Worm (Caenorhabditis elegans) whole organism, young adult: ENCODE data around the gene M162.5.
A peak's percentile ranks its signal among the peaks of the same experiment; 100 is the strongest.

Experiments
- B0019.2 ChIP-seq: fragments of 200-800 bp; sonication (Bioruptor generic); conservative IDR thresholded peaks from 2 replicates; pipeline ENCODE4 v1.3.6; 2022; ENCODE audit warnings: missing genetic modification reagents, missing genetic modification characterization, missing compliant biosample characterization
- B0336.3 ChIP-seq: fragments of 200-800 bp; sonication (Bioruptor generic); IDR thresholded peaks from 2 replicates; pipeline ENCODE4 v1.3.6; 2022; ENCODE audit warnings: missing genetic modification characterization, missing compliant biosample characterization
- C06A6.2 ChIP-seq: fragments of 200-800 bp; sonication (Bioruptor generic); conservative IDR thresholded peaks from 2 replicates; pipeline ENCODE4 v1.3.6; 2022; ENCODE audit warnings: missing genetic modification characterization, missing compliant biosample characterization
- F37B4.10 ChIP-seq: fragments of 200-800 bp; sonication (Bioruptor generic); IDR thresholded peaks from 2 replicates; pipeline ENCODE4 v1.3.6; 2022; ENCODE audit warnings: missing genetic modification characterization, missing compliant biosample characterization
- F49E8.2 ChIP-seq: sonication (generic microtip); optimal IDR thresholded peaks from 3 replicates; lab custom pipeline; 2017; ENCODE audit warnings: missing genetic modification characterization, mild to moderate bottlenecking, missing compliant biosample characterization, antibody characterized with exemption, moderate library complexity; ENCODE audit not compliant: insufficient read depth
- K11D2.4 ChIP-seq: fragments of 200-800 bp; sonication (Bioruptor generic); IDR thresholded peaks from 2 replicates; pipeline ENCODE4 v1.3.6; 2022; ENCODE audit warnings: missing genetic modification reagents, missing genetic modification characterization, missing compliant biosample characterization
- K12H6.12 ChIP-seq: fragments of 200-800 bp; sonication (Bioruptor generic); optimal IDR thresholded peaks from 2 replicates; lab custom pipeline; 2018; ENCODE audit warnings: mild to moderate bottlenecking, missing genetic modification characterization, missing compliant biosample characterization
- T07F8.4 ChIP-seq: sonication (generic microtip); optimal IDR thresholded peaks from 2 replicates; lab custom pipeline; 2016; ENCODE audit warnings: mild to moderate bottlenecking, missing genetic modification characterization, moderate library complexity, missing compliant biosample characterization
- T26A5.8 ChIP-seq: sonication (generic microtip); optimal IDR thresholded peaks from 2 replicates; lab custom pipeline; 2016; ENCODE audit warnings: missing genetic modification characterization, missing compliant biosample characterization
- Y53G8AR.9 ChIP-seq: fragments of 200-800 bp; sonication (Bioruptor generic); conservative IDR thresholded peaks from 2 replicates; pipeline ENCODE4 v1.3.6; 2022; ENCODE audit warnings: missing genetic modification reagents, missing genetic modification characterization, missing compliant biosample characterization
- Y67H2A.10 ChIP-seq: fragments of 200-800 bp; sonication (Bioruptor generic); conservative IDR thresholded peaks from 2 replicates; pipeline ENCODE4 v1.3.6; 2022; ENCODE audit warnings: missing genetic modification reagents, missing genetic modification characterization, missing compliant biosample characterization
- Y95B8A.8 ChIP-seq: fragments of 200-800 bp; sonication (Bioruptor generic); IDR thresholded peaks from 2 replicates; pipeline ENCODE4 v1.3.6; 2022; ENCODE audit warnings: missing genetic modification reagents, missing genetic modification characterization, missing compliant biosample characterization
- akir-1 ChIP-seq: fragments of 200-800 bp; sonication (Bioruptor generic); optimal IDR thresholded peaks from 2 replicates; lab custom pipeline; 2018; ENCODE audit warnings: mild to moderate bottlenecking, missing genetic modification characterization, moderate library complexity, missing compliant biosample characterization
- aptf-3 ChIP-seq: fragments of 200-800 bp; sonication (Bioruptor generic); IDR thresholded peaks from 2 replicates; pipeline ENCODE4 v1.3.6; 2022; ENCODE audit warnings: missing genetic modification characterization, missing compliant biosample characterization
- ceh-58 ChIP-seq: fragments of 200-800 bp; sonication (Bioruptor generic); IDR thresholded peaks from 2 replicates; pipeline ENCODE4 v1.3.6; 2022; ENCODE audit warnings: missing genetic modification characterization, missing compliant biosample characterization
- ceh-79 ChIP-seq: sonication (generic microtip); optimal IDR thresholded peaks from 2 replicates; lab custom pipeline; 2017; ENCODE audit warnings: mild to moderate bottlenecking, missing genetic modification characterization, missing compliant biosample characterization
- ceh-91 ChIP-seq: fragments of 200-800 bp; sonication (Bioruptor generic); IDR thresholded peaks from 2 replicates; pipeline ENCODE4 v1.3.6; 2022; ENCODE audit warnings: missing genetic modification reagents, missing genetic modification characterization, missing compliant biosample characterization
- egrh-3 ChIP-seq: fragments of 200-800 bp; sonication (Bioruptor generic); IDR thresholded peaks from 2 replicates; pipeline ENCODE4 v1.3.6; 2022; ENCODE audit warnings: missing genetic modification reagents, missing genetic modification characterization, missing compliant biosample characterization
- ekl-4 ChIP-seq: fragments of 200-800 bp; sonication (Bioruptor generic); IDR thresholded peaks from 2 replicates; pipeline ENCODE4 v1.3.6; 2022; ENCODE audit warnings: missing genetic modification reagents, missing genetic modification characterization, missing compliant biosample characterization
- him-1 ChIP-seq: sonication (generic microtip); optimal IDR thresholded peaks from 2 replicates; lab custom pipeline; 2016; ENCODE audit warnings: missing genotype, missing genetic modification reagents, missing genetic modification characterization, missing compliant biosample characterization
- hlh-12 ChIP-seq: sonication (generic microtip); optimal IDR thresholded peaks from 2 replicates; lab custom pipeline; 2016; ENCODE audit warnings: missing genetic modification characterization, missing compliant biosample characterization
- hlh-26 ChIP-seq: fragments of 200-800 bp; sonication (Bioruptor generic); conservative IDR thresholded peaks from 2 replicates; pipeline ENCODE4 v1.3.6; 2022; ENCODE audit warnings: missing genetic modification reagents, missing genetic modification characterization, missing compliant biosample characterization
- hmg-1.2 ChIP-seq: fragments of 200-800 bp; sonication (Bioruptor generic); IDR thresholded peaks from 2 replicates; pipeline ENCODE4 v1.3.6; 2022; ENCODE audit warnings: missing genetic modification reagents, missing genetic modification characterization, missing compliant biosample characterization
- hmg-20 ChIP-seq: fragments of 200-800 bp; sonication (Bioruptor generic); IDR thresholded peaks from 2 replicates; pipeline ENCODE4 v1.3.6; 2022; ENCODE audit warnings: missing genetic modification reagents, missing genetic modification characterization, missing compliant biosample characterization
- hsf-1 ChIP-seq: fragments of 200-800 bp; sonication (Bioruptor generic); IDR thresholded peaks from 2 replicates; pipeline ENCODE4 v1.3.6; 2022; ENCODE audit warnings: missing genetic modification reagents, missing genetic modification characterization, missing compliant biosample characterization
- let-607 ChIP-seq, 2 experiments: fragments of 200-800 bp in 1 of 2; sonication (Bioruptor generic) in 1 of 2; sonication (generic microtip) in 1 of 2; optimal IDR thresholded peaks; 2 replicates each; lab custom pipeline; 2016 to 2018; ENCODE audit warnings: mild to moderate bottlenecking in 2 of 2, missing compliant biosample characterization in 2 of 2, missing genetic modification characterization in 2 of 2, moderate library complexity in 2 of 2, missing genotype in 1 of 2
- lin-26 ChIP-seq: fragments of 200-800 bp; sonication (Bioruptor generic); IDR thresholded peaks from 2 replicates; pipeline ENCODE4 v1.3.6; 2022; ENCODE audit warnings: missing genetic modification reagents, missing genetic modification characterization, missing compliant biosample characterization
- lin-40 ChIP-seq: sonication (generic microtip); optimal IDR thresholded peaks from 2 replicates; lab custom pipeline; 2016; ENCODE audit warnings: missing genetic modification characterization, mild to moderate bottlenecking, missing compliant biosample characterization, missing genotype, missing genetic modification reagents
- madf-8 ChIP-seq: fragments of 200-800 bp; sonication (Bioruptor generic); conservative IDR thresholded peaks from 2 replicates; pipeline ENCODE4 v1.3.6; 2022; ENCODE audit warnings: missing genetic modification reagents, missing genetic modification characterization, missing compliant biosample characterization
- mes-4 ChIP-seq: sonication (generic microtip); optimal IDR thresholded peaks from 2 replicates; lab custom pipeline; 2016; ENCODE audit warnings: missing genotype, missing genetic modification characterization, missing compliant biosample characterization
- mxl-1 ChIP-seq: sonication (generic microtip); optimal IDR thresholded peaks from 2 replicates; lab custom pipeline; 2016; ENCODE audit warnings: missing genetic modification characterization, missing compliant biosample characterization
- nfyb-1 ChIP-seq: fragments of 200-800 bp; sonication (Bioruptor generic); IDR thresholded peaks from 2 replicates; pipeline ENCODE4 v1.3.6; 2022; ENCODE audit warnings: missing genetic modification reagents, missing genetic modification characterization, missing compliant biosample characterization
- pha-4 ChIP-seq: fragments of 150-350 bp; sonication (generic microtip); optimal IDR thresholded peaks from 2 replicates; lab custom pipeline; 2014; ENCODE audit warnings: missing biosample characterization, missing genetic modification reagents, missing genetic modification characterization
- sea-2 ChIP-seq: fragments of 200-800 bp; sonication (Bioruptor generic); IDR thresholded peaks from 2 replicates; pipeline ENCODE4 v1.3.6; 2022; ENCODE audit warnings: missing genetic modification characterization, missing compliant biosample characterization
- snpc-1.1 ChIP-seq: sonication (generic microtip); optimal IDR thresholded peaks from 2 replicates; lab custom pipeline; 2017; ENCODE audit warnings: missing genetic modification characterization, mild to moderate bottlenecking, missing compliant biosample characterization, antibody characterized with exemption, moderate library complexity, missing genotype, missing genetic modification reagents; ENCODE audit not compliant: insufficient read depth
- snpc-4 ChIP-seq, 5 experiments: fragments of 150-350 bp in 1 of 5; sonication (generic microtip) in 4 of 5; optimal IDR thresholded peaks; 2 replicates each; lab custom pipeline; 2014 to 2018; ENCODE audit warnings: missing genetic modification characterization in 5 of 5, missing biosample characterization in 3 of 5, antibody characterized with exemption in 2 of 5, mild to moderate bottlenecking in 2 of 5, missing compliant biosample characterization in 2 of 5, missing genotype in 2 of 5, moderate library complexity in 2 of 5, missing genetic modification reagents in 1 of 5
- sptf-2 ChIP-seq: fragments of 200-800 bp; sonication (Bioruptor generic); optimal IDR thresholded peaks from 2 replicates; lab custom pipeline; 2018; ENCODE audit warnings: mild to moderate bottlenecking, missing genetic modification characterization, missing compliant biosample characterization
- unc-62 ChIP-seq: fragments of 150-350 bp; optimal IDR thresholded peaks from 2 replicates; lab custom pipeline; 2014; ENCODE audit warnings: missing biosample characterization, missing genetic modification reagents, missing genetic modification characterization
- zfh-2 ChIP-seq: fragments of 200-800 bp; sonication (Bioruptor generic); conservative IDR thresholded peaks from 2 replicates; pipeline ENCODE4 v1.3.6; 2022; ENCODE audit warnings: missing genetic modification reagents, missing genetic modification characterization, missing compliant biosample characterization
- zim-3 ChIP-seq: sonication (generic microtip); optimal IDR thresholded peaks from 2 replicates; lab custom pipeline; 2017; ENCODE audit warnings: mild to moderate bottlenecking, missing genetic modification characterization, moderate library complexity, missing compliant biosample characterization
- ztf-18 ChIP-seq: sonication (generic microtip); optimal IDR thresholded peaks from 2 replicates; lab custom pipeline; 2016; ENCODE audit warnings: missing genotype, mild to moderate bottlenecking, missing genetic modification characterization, missing compliant biosample characterization

The M162.5 gene

DNA sequence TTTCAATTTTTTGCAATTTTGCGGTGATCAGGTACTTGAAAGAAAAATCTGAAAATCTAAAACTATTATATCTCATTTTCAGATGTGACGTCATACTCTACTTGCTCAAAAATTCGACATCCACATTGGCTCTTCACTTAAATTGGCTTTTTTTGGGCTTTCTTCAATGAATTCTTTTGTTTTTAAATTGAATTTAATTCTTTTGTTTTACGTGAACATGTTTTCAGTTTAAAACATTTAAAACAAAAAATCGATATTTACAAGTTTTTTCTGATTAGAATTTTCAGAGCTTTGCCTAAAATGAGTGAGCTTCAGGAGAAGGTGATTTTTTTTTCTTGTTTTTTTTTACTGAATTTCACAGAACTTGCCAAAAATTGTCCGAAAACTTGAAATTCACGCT is 19.2 kb upstream of the M162.5 start, which contains the start of gene W04E12.3:
TSS of gene W04E12.3 (plus strand) at position 301 of the 400 bp plus-strand sequence.
- no peak for TF ChIP-seq unc-62 (GFP tag; lab: Kevin White, UChicago)
- no peak for TF ChIP-seq K11D2.4
- no peak for TF ChIP-seq snpc-1.1 (tag; lab: Kevin White, UChicago)

DNA sequence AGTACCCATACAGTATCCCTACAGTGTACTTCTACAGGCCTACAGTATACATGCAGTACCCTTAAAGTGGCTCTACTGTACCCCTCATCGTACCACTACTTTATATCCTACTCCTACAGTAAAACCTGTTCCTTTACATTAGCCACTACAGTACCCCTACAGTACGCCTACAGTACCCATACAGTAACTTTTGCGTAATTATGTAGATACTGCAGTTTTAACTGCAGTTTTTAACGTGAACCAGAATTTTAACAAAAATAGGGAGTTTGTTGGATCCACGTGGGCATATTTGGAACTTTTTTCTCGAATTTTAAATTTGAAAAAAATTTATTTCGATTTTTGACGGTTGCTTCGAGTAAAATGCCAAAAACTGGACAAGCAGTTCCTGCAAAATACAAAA is 17.5 kb upstream of the M162.5 start, which contains the start of gene W04E12.4:
TSS of gene W04E12.4 (plus strand) at position 301 of the 400 bp plus-strand sequence.
- TF ChIP-seq ceh-58 (GFP tag; lab: Robert Waterston, UW) (no peak), Y67H2A.10 (GFP tag; lab: Robert Waterston, UW) (no peak), zim-3 (no peak), hsf-1 (GFP tag; lab: Robert Waterston, UW) (no peak)

DNA sequence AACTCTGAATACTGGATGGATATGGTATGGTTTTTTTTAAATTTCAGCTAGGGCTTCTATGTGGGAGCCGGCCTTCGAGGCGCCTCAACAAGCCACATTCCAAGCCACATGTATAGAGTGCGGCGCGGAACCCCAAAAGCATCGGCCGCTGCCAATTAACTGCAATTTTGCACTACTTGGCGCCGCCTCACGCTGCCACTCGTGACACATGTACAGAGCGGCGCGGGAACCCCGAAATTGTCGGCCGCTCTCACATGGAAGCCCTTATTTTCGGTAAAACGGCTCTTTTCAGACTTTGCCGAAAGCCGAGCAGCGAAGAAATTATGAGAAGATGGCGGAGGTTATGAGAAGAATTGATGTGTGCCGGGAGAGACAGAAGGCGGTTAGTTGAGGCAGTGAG is 17.1 kb upstream of the M162.5 start:
- TF ChIP-seq zfh-2 (GFP tag; lab: Robert Waterston, UW), result peak; percentile 69
- no peak for TF ChIP-seq Y53G8AR.9 (GFP tag; lab: Robert Waterston, UW)
- TF ChIP-seq, all 124 proteins: peak for 1

DNA sequence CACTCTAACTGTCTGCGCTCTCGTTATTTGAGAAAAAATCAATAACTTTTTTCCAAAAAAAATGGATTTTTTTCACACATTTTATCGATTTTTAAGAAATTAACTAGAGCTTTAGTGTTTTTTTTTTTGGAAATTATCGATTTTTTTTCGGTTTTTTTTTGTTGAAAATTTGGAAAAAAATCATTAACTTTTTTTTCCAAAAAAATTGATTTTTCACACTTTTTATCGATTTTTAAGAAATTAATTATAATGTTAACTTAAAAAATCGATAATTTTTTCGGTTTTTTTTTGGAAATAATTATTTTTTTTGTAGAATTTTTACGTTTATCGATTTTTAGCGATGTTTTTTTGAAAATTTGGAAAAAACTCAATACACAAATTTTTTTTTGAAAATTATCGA is 16.6 kb upstream of the M162.5 start:
- TF ChIP-seq F37B4.10 (GFP tag; lab: Robert Waterston, UW) (no peak), Y53G8AR.9 (GFP tag; lab: Robert Waterston, UW) (no peak), egrh-3 (no peak), akir-1 (GFP tag; lab: Kevin White, UChicago) (no peak), hmg-20 (GFP tag; lab: Robert Waterston, UW) (no peak), nfyb-1 (no peak), F49E8.2 (no peak), pha-4 (tag; lab: Kevin White, UChicago) (no peak), ceh-79 (tag; lab: Kevin White, UChicago) (no peak), mxl-1 (tag; lab: Kevin White, UChicago) (no peak), Y95B8A.8 (GFP tag; lab: Robert Waterston, UW) (no peak), T26A5.8 (no peak), hlh-12 (no peak), K12H6.12 (tag; lab: Kevin White, UChicago) (no peak), madf-8 (GFP tag; lab: Robert Waterston, UW) (no peak), sea-2 (GFP tag; lab: Robert Waterston, UW) (no peak), snpc-1.1 (tag; lab: Kevin White, UChicago) (no peak), aptf-3 (GFP tag; lab: Robert Waterston, UW) (no peak), T07F8.4 (tag; lab: Kevin White, UChicago) (no peak), unc-62 (GFP tag; lab: Kevin White, UChicago) (no peak)
- TF ChIP-seq, all 124 proteins: peak for 0

DNA sequence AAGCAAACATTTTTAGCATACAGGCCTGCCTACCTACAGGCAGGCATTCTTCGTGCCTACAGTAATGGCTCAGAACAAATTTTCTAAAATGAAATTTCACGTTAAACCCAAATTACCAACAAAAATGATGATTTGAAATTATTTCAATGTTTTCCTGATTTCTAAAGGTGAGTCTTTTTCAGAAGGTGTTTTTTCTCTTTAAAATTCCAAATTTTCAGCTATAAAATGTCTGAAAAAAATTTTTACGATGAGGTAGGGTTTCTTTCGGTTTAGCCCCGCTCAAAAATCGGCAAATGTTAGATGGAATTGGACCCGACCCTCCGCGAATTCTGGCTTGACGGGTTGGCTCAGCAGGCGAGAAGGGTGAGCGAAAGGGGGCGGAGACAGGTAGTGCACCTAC is 15.0 kb upstream of the M162.5 start, which contains the start of gene W04E12.5:
TSS of gene W04E12.5 (plus strand) at position 301 of the 400 bp plus-strand sequence.
- TF ChIP-seq hmg-1.2 (GFP tag; lab: Robert Waterston, UW), result no peak
- TF ChIP-seq lin-26 (GFP tag; lab: Robert Waterston, UW), result no peak

DNA sequence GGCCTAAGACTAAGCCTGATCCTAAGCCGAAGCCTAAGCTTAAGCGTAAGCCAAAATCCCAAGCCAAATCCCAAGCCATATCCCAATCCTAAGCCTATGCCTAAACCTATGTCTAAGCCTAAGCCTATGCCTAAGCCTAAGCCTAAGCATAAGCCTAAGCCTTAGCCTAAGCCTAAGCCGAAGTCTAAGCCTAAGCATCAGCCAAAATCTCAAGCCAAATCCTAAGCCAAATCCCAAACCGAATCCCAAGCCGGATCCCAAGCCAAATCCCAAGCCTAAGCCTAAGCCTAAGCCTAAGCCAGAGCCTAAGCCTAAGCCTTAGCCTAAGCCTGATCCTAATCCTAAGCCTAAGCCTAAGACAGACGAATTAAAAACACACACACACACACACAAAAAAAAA is 13.7 kb upstream of the M162.5 start:
- TF ChIP-seq B0336.3 (GFP tag; lab: Robert Waterston, UW) (no peak), C06A6.2 (no peak), let-607 (tag; optimal IDR thresholded peaks at IDR 0.05; lab: Kevin White, UChicago) (no peak), snpc-4 (GFP tag; optimal IDR thresholded peaks at IDR 0.05; lab: Kevin White, UChicago) (no peak), snpc-4 (tag; optimal IDR thresholded peaks at IDR 0.05; lab: Kevin White, UChicago) (no peak), sptf-2 (GFP tag; lab: Kevin White, UChicago) (no peak), him-1 (tag; lab: Kevin White, UChicago) (no peak), lin-40 (tag; lab: Kevin White, UChicago) (no peak), mes-4 (tag; lab: Kevin White, UChicago) (no peak), B0019.2 (no peak), ztf-18 (tag; lab: Kevin White, UChicago) (no peak), hlh-26 (GFP tag; lab: Robert Waterston, UW) (no peak), ekl-4 (GFP tag; lab: Robert Waterston, UW) (no peak), ceh-91 (GFP tag; lab: Robert Waterston, UW) (no peak)
